Worm (Caenorhabditis elegans): ENCODE measurements around the gene tbc-1.

The tbc-1 gene

ce11 chrX:14946464-14947354, 23.8 kb upstream of the tbc-1 start (continued):
- TF ChIP-seq lsy-2 (tag; optimal IDR thresholded peaks at IDR 0.05) (peak in 1 of 2 experiments; percentile 42), nhr-48 (tag; optimal IDR thresholded peaks at IDR 0.05) (peak; percentile 82), set-16 (GFP tag; IDR thresholded peaks at IDR 0.05) (no peak), mdt-29 (GFP tag; IDR thresholded peaks at IDR 0.05) (no peak), spr-3 (GFP tag; optimal IDR thresholded peaks at IDR 0.05) (no peak), spr-1 (tag; optimal IDR thresholded peaks at IDR 0.05) (no peak), nhr-41 (GFP tag; IDR thresholded peaks at IDR 0.05) (no peak), ztf-7 (tag; optimal IDR thresholded peaks at IDR 0.05) (peak; percentile 98), ceh-44 (GFP tag; IDR thresholded peaks at IDR 0.05) (no peak), nhr-28 (tag; optimal IDR thresholded peaks at IDR 0.05) (peak; percentile 78), skn-1 (tag; optimal IDR thresholded peaks at IDR 0.05) (no peak), lin-38 (GFP tag; IDR thresholded peaks at IDR 0.05) (peak; percentile 70), nhr-42 (GFP tag; IDR thresholded peaks at IDR 0.05) (no peak), nhr-76 (tag; optimal IDR thresholded peaks at IDR 0.05) (no peak), ctbp-1 (GFP tag; IDR thresholded peaks at IDR 0.05) (no peak), aha-1 (tag) (peak; percentile 36), lin-15B (tag; optimal IDR thresholded peaks at IDR 0.05) (no peak), madf-9 (GFP tag; conservative IDR thresholded peaks at IDR 0.05) (peak; percentile 30; the same call in 1 of the 2 replicates), egl-27 (tag; optimal IDR thresholded peaks at IDR 0.05) (no peak), nhr-10 (tag; optimal IDR thresholded peaks at IDR 0.05) (no peak), ceh-82 (tag; optimal IDR thresholded peaks at IDR 0.05) (no peak), ama-1 (optimal IDR thresholded peaks at IDR 0.05) (no peak), gei-8 (GFP tag; optimal IDR thresholded peaks at IDR 0.05) (no peak), dmd-6 (GFP tag; IDR thresholded peaks at IDR 0.05) (peak; percentile 86), lin-29 (GFP tag; IDR thresholded peaks at IDR 0.05) (no peak), snpc-4 (tag; optimal IDR thresholded peaks at IDR 0.05) (no peak), attf-4 (tag; optimal IDR thresholded peaks at IDR 0.05) (no peak), vab-7 (GFP tag; IDR thresholded peaks at IDR 0.05) (no peak), daf-16 (GFP tag; optimal IDR thresholded peaks at IDR 0.05) (peak in 1 of 2 experiments; percentile 25), daf-16 (tag; optimal IDR thresholded peaks at IDR 0.05) (peak; percentile 75), fos-1 (tag; optimal IDR thresholded peaks at IDR 0.05) (no peak), hlh-30 (tag; optimal IDR thresholded peaks at IDR 0.05; ENCODE audit: insufficient read depth) (peak; percentile 95), ztf-11 (tag; optimal IDR thresholded peaks at IDR 0.05) (no peak), hmg-1.1 (GFP tag; IDR thresholded peaks at IDR 0.05) (0 out of 2 replicates have a peak, but pooled peaks have one; percentile 38), lin-13 (GFP tag; optimal IDR thresholded peaks at IDR 0.05) (no peak), mxl-3 (GFP tag; optimal IDR thresholded peaks at IDR 0.05) (peak; percentile 32), rbr-2 (tag; optimal IDR thresholded peaks at IDR 0.05) (no peak), nhr-237 (tag; optimal IDR thresholded peaks at IDR 0.05) (no peak), duxl-1 (tag; optimal IDR thresholded peaks at IDR 0.05; ENCODE audit: poor library complexity) (no peak), F10B5.3 (tag; optimal IDR thresholded peaks at IDR 0.05) (no peak), dmd-8 (GFP tag; IDR thresholded peaks at IDR 0.05) (no peak), tra-1 (GFP tag; IDR thresholded peaks at IDR 0.05) (0 out of 2 replicates have a peak, but pooled peaks have one; percentile 57), mes-2 (tag; optimal IDR thresholded peaks at IDR 0.05; ENCODE audit: poor library complexity, severe bottlenecking) (peak; percentile 30), Y48G9A.11 (GFP tag; IDR thresholded peaks at IDR 0.05) (no peak), D1046.2 (GFP tag; IDR thresholded peaks at IDR 0.05) (no peak), ceh-32 (tag; optimal IDR thresholded peaks at IDR 0.05; ENCODE audit: poor library complexity) (no peak), ZK546.5 (tag; optimal IDR thresholded peaks at IDR 0.05) (no peak), zip-2 (tag; optimal IDR thresholded peaks at IDR 0.05) (no peak), dmd-9 (GFP tag; IDR thresholded peaks at IDR 0.05) (no peak), zfp-3 (GFP tag; conservative IDR thresholded peaks at IDR 0.05) (no peak), Y5F2A.4 (GFP tag; optimal IDR thresholded peaks at IDR 0.05) (no peak)
